Worm (Caenorhabditis elegans) whole organism, early embryonic: ENCODE measurements around the gene apn-1.

Experiments used
- F13C5.2 ChIP-seq: sonication (generic microtip); optimal IDR thresholded peaks from 2 replicates; lab custom pipeline; 2017; ENCODE audit warnings: mild to moderate bottlenecking, missing genetic modification characterization, inconsistent platforms, missing compliant biosample characterization
- aly-1 ChIP-seq: sonication (generic microtip); optimal IDR thresholded peaks from 2 replicates; lab custom pipeline; 2016; ENCODE audit warnings: missing genetic modification characterization, missing compliant biosample characterization
- ama-1 ChIP-seq: fragments of 150-350 bp; optimal IDR thresholded peaks from 2 replicates; lab custom pipeline; 2014
- flt-1 ChIP-seq: fragments of 200-800 bp; sonication (Bioruptor generic); IDR thresholded peaks from 2 replicates; pipeline ENCODE4 v1.3.6; 2022; ENCODE audit warnings: missing genetic modification characterization, missing compliant biosample characterization
- hmbx-1 ChIP-seq: sonication (generic microtip); optimal IDR thresholded peaks from 2 replicates; lab custom pipeline; 2016; ENCODE audit warnings: mild to moderate bottlenecking, missing genetic modification characterization, missing compliant biosample characterization
- scrt-1 ChIP-seq: fragments of 200-800 bp; sonication (Bioruptor generic); IDR thresholded peaks from 2 replicates; pipeline ENCODE4 v1.3.6; 2022; ENCODE audit warnings: missing genetic modification characterization, missing compliant biosample characterization
- sea-1 ChIP-seq: fragments of 200-800 bp; sonication (Bioruptor generic); conservative IDR thresholded peaks from 2 replicates; pipeline ENCODE4 v1.3.6; 2022; ENCODE audit warnings: missing genetic modification characterization, missing compliant biosample characterization

ce11 chrII:8041642-8042041, 5.7 kb upstream of the apn-1 start:
- no peak for TF ChIP-seq hmbx-1 (tag; lab: Kevin White, UChicago)
- no peak for TF ChIP-seq ama-1
- TF ChIP-seq F13C5.2 (tag; lab: Kevin White, UChicago) = no peak
- TF ChIP-seq sea-1 (GFP tag; lab: Robert Waterston, UW) = no peak
- TF ChIP-seq flt-1 (GFP tag; lab: Robert Waterston, UW) = no peak
- no peak for TF ChIP-seq scrt-1 (GFP tag; lab: Robert Waterston, UW)
- no peak for TF ChIP-seq aly-1 (tag; lab: Kevin White, UChicago)
